Worm (Caenorhabditis elegans): ENCODE data around the gene fipr-4.

- TF ChIP-seq attf-6 (GFP tag; IDR thresholded peaks at IDR 0.05) (no peak), nfya-1 (tag; optimal IDR thresholded peaks at IDR 0.05; ENCODE audit: borderline replicate concordance, insufficient read depth) (no peak), nhr-179 (tag; optimal IDR thresholded peaks at IDR 0.05) (no peak)
These were observed 3.6 kb downstream of the fipr-4 start for ce11 chrV:10224619-10225018.

Measured in whole organism, young adult.